Fruit fly (Drosophila melanogaster) whole organism, embryonic: Measurements from ENCODE around the gene Caf1-55.

Source experiments
- CG10209 ChIP-seq: fragments of 200-800 bp; sonication (Bioruptor generic); optimal IDR thresholded peaks from 3 replicates; lab custom pipeline; 2017; ENCODE audit warnings: missing biosample characterization, mild to moderate bottlenecking, missing genetic modification characterization, missing genetic modification reagents
- CG11723 ChIP-seq: fragments of 200-800 bp; sonication (Bioruptor generic); optimal IDR thresholded peaks from 2 replicates; lab custom pipeline; 2017; ENCODE audit warnings: missing biosample characterization, mild to moderate bottlenecking, missing genetic modification characterization
- CG12155 ChIP-seq: fragments of 200-800 bp; sonication (Bioruptor generic); optimal IDR thresholded peaks from 3 replicates; lab custom pipeline; 2016; ENCODE audit warnings: missing biosample characterization, missing genetic modification characterization
- CG12236 ChIP-seq: fragments of 200-800 bp; sonication (Bioruptor generic); optimal IDR thresholded peaks from 2 replicates; lab custom pipeline; 2016; ENCODE audit warnings: missing biosample characterization, missing genetic modification characterization
- CG14860 ChIP-seq: fragments of 200-800 bp; sonication (Bioruptor generic); IDR thresholded peaks from 3 replicates; pipeline ENCODE4 v1.3.6; 2022; ENCODE audit warnings: missing biosample characterization, missing genetic modification characterization; ENCODE audit not compliant: partially characterized antibody
- CG15073 ChIP-seq: fragments of 200-800 bp; sonication (Bioruptor generic); optimal IDR thresholded peaks from 2 replicates; lab custom pipeline; 2016; ENCODE audit warnings: missing biosample characterization, missing genetic modification characterization
- CG15514 ChIP-seq: fragments of 200-800 bp; sonication (Bioruptor generic); optimal IDR thresholded peaks from 3 replicates; lab custom pipeline; 2017; ENCODE audit warnings: missing biosample characterization, missing genetic modification characterization, mild to moderate bottlenecking, moderate library complexity, missing genetic modification reagents
- CG16863 ChIP-seq: fragments of 200-800 bp; sonication (Bioruptor generic); optimal IDR thresholded peaks from 3 replicates; lab custom pipeline; 2016; ENCODE audit warnings: missing biosample characterization, missing genetic modification characterization
- CG1832 ChIP-seq: fragments of 200-800 bp; sonication (Bioruptor generic); optimal IDR thresholded peaks from 2 replicates; lab custom pipeline; 2017; ENCODE audit warnings: missing biosample characterization, mild to moderate bottlenecking, missing genetic modification characterization, inconsistent platforms
- CG18599 ChIP-seq: fragments of 200-800 bp; sonication (Bioruptor generic); optimal IDR thresholded peaks from 3 replicates; lab custom pipeline; 2017; ENCODE audit warnings: missing biosample characterization, missing genetic modification characterization, mild to moderate bottlenecking, moderate library complexity, missing genetic modification reagents
- CG3163 ChIP-seq: fragments of 200-800 bp; sonication (Bioruptor generic); optimal IDR thresholded peaks from 3 replicates; lab custom pipeline; 2016; ENCODE audit warnings: missing biosample characterization, missing genetic modification characterization
- CG4424 ChIP-seq: fragments of 200-800 bp; sonication (Bioruptor generic); optimal IDR thresholded peaks from 3 replicates; lab custom pipeline; 2016; ENCODE audit warnings: missing biosample characterization, missing genetic modification characterization
- CG5953 ChIP-seq: fragments of 200-800 bp; sonication (Bioruptor generic); IDR thresholded peaks from 2 replicates; pipeline ENCODE4 v1.3.6; 2022; ENCODE audit warnings: missing biosample characterization, missing genetic modification characterization
- CG6654 ChIP-seq: fragments of 200-800 bp; sonication (Bioruptor generic); optimal IDR thresholded peaks from 2 replicates; lab custom pipeline; 2017; ENCODE audit warnings: missing biosample characterization, mild to moderate bottlenecking, missing genetic modification characterization
- CG7271 ChIP-seq: fragments of 200-800 bp; sonication (Bioruptor generic); optimal IDR thresholded peaks from 2 replicates; lab custom pipeline; 2018; ENCODE audit warnings: missing biosample characterization, mild to moderate bottlenecking, missing genetic modification characterization, moderate library complexity
- CG9215 ChIP-seq: fragments of 200-800 bp; sonication (Bioruptor generic); IDR thresholded peaks from 2 replicates; pipeline ENCODE4 v1.3.6; 2022; ENCODE audit warnings: missing biosample characterization, missing genetic modification characterization
- CTCF ChIP-seq: fragments of 200-800 bp; sonication (Bioruptor generic); optimal IDR thresholded peaks from 2 replicates; lab custom pipeline; 2017; ENCODE audit warnings: missing biosample characterization, mild to moderate bottlenecking, missing genetic modification characterization, moderate library complexity
- D19B ChIP-seq: fragments of 200-800 bp; sonication (Bioruptor generic); optimal IDR thresholded peaks from 2 replicates; lab custom pipeline; 2017; ENCODE audit warnings: missing biosample characterization, mild to moderate bottlenecking, missing genetic modification characterization
- Dad ChIP-seq: fragments of 200-800 bp; sonication (Bioruptor generic); optimal IDR thresholded peaks from 3 replicates; lab custom pipeline; 2016; ENCODE audit warnings: missing biosample characterization, missing genetic modification characterization
- Deaf1 ChIP-seq: fragments of 200-800 bp; optimal IDR thresholded peaks from 3 replicates; lab custom pipeline; 2019; ENCODE audit warnings: missing biosample characterization, mild to moderate bottlenecking, missing genetic modification characterization, moderate library complexity
- Eip74EF ChIP-seq, 2 experiments: fragments of 200-800 bp in 1 of 2; fragments of >200 bp in 1 of 2; sonication (Bioruptor generic) in 1 of 2; optimal IDR thresholded peaks; 2 replicates each; lab custom pipeline; 2017 to 2019; ENCODE audit warnings: missing biosample characterization in 2 of 2, missing genetic modification characterization in 2 of 2, mild to moderate bottlenecking in 1 of 2, moderate library complexity in 1 of 2
- Fer1 ChIP-seq: fragments of 200-800 bp; sonication (Bioruptor generic); optimal IDR thresholded peaks from 2 replicates; lab custom pipeline; 2017; ENCODE audit warnings: missing biosample characterization, mild to moderate bottlenecking, missing genetic modification characterization
- HLHmδ ChIP-seq: fragments of 200-800 bp; sonication (Bioruptor generic); optimal IDR thresholded peaks from 2 replicates; lab custom pipeline; 2018; ENCODE audit warnings: missing biosample characterization, mild to moderate bottlenecking, missing genetic modification characterization, moderate library complexity
- Nf-YC ChIP-seq: fragments of 200-800 bp; optimal IDR thresholded peaks from 3 replicates; lab custom pipeline; 2019; ENCODE audit warnings: missing biosample characterization, mild to moderate bottlenecking, missing genetic modification characterization, moderate library complexity
- NfI ChIP-seq: fragments of 200-800 bp; sonication (Bioruptor generic); optimal IDR thresholded peaks from 3 replicates; lab custom pipeline; 2018; ENCODE audit warnings: missing biosample characterization, mild to moderate bottlenecking, missing genetic modification characterization, moderate library complexity
- Six4 ChIP-seq: fragments of 200-800 bp; sonication (Bioruptor generic); optimal IDR thresholded peaks from 2 replicates; lab custom pipeline; 2016; ENCODE audit warnings: missing biosample characterization, missing genetic modification characterization
- Sry-β ChIP-seq: fragments of 200-800 bp; sonication (Bioruptor generic); optimal IDR thresholded peaks from 2 replicates; lab custom pipeline; 2018; ENCODE audit warnings: missing biosample characterization, mild to moderate bottlenecking, missing genetic modification characterization, moderate library complexity
- Trl ChIP-seq, 3 experiments: fragments of >200 bp in 2 of 3; fragments of 200-800 bp in 1 of 3; sonication (Bioruptor generic) in 1 of 3; optimal IDR thresholded peaks; 2 replicates in 1 of 3; 3 replicates in 2 of 3; lab custom pipeline; 2016 to 2017; ENCODE audit warnings: missing biosample characterization in 1 of 3, missing genetic modification characterization in 1 of 3
- al ChIP-seq: fragments of 200-800 bp; sonication (Bioruptor generic); IDR thresholded peaks from 2 replicates; pipeline ENCODE4 v1.3.6; 2022; ENCODE audit warnings: missing biosample characterization, missing genetic modification characterization
- bcd ChIP-seq: fragments of 200-800 bp; sonication (Bioruptor generic); optimal IDR thresholded peaks from 2 replicates; lab custom pipeline; 2017; ENCODE audit warnings: missing biosample characterization, mild to moderate bottlenecking, missing genetic modification characterization
- br ChIP-seq: fragments of >200 bp; optimal IDR thresholded peaks from 2 replicates; lab custom pipeline; 2017
- cato ChIP-seq: fragments of 200-800 bp; sonication (Bioruptor generic); optimal IDR thresholded peaks from 2 replicates; lab custom pipeline; 2016; ENCODE audit warnings: missing biosample characterization, missing genetic modification characterization, borderline replicate concordance
- crol ChIP-seq: fragments of 200-800 bp; sonication (Bioruptor generic); IDR thresholded peaks from 2 replicates; pipeline ENCODE4 v1.3.6; 2022; ENCODE audit warnings: missing biosample characterization, missing genetic modification characterization
- esg ChIP-seq: fragments of 200-800 bp; sonication (Bioruptor generic); conservative IDR thresholded peaks from 2 replicates; pipeline ENCODE4 v1.3.6; 2022; ENCODE audit warnings: missing biosample characterization, missing genetic modification characterization
- exex ChIP-seq: fragments of 200-800 bp; sonication (Bioruptor generic); optimal IDR thresholded peaks from 4 replicates; lab custom pipeline; 2018; ENCODE audit warnings: missing biosample characterization, mild to moderate bottlenecking, missing genetic modification characterization, moderate library complexity
- fu2 ChIP-seq: fragments of 200-800 bp; sonication (Bioruptor generic); optimal IDR thresholded peaks from 2 replicates; lab custom pipeline; 2016; ENCODE audit warnings: missing biosample characterization, missing genetic modification characterization
- gt ChIP-seq: fragments of 200-800 bp; sonication (Bioruptor generic); IDR thresholded peaks from 2 replicates; pipeline ENCODE4 v1.3.6; 2022; ENCODE audit warnings: missing biosample characterization, missing genetic modification characterization
- hb ChIP-seq: fragments of 200-800 bp; sonication (Bioruptor generic); IDR thresholded peaks from 3 replicates; pipeline ENCODE4 v1.3.6; 2022; ENCODE audit warnings: missing biosample characterization, missing genetic modification characterization; ENCODE audit not compliant: partially characterized antibody
- jigr1 ChIP-seq: fragments of 200-800 bp; sonication (Bioruptor generic); IDR thresholded peaks from 3 replicates; pipeline ENCODE4 v1.3.6; 2022; ENCODE audit warnings: missing biosample characterization, missing genetic modification characterization
- lilli ChIP-seq: fragments of 200-800 bp; sonication (Bioruptor generic); optimal IDR thresholded peaks from 3 replicates; lab custom pipeline; 2016; ENCODE audit warnings: missing biosample characterization, missing genetic modification characterization
- mld ChIP-seq: fragments of 200-800 bp; sonication (Bioruptor generic); IDR thresholded peaks from 3 replicates; pipeline ENCODE4 v1.3.6; 2022; ENCODE audit warnings: missing biosample characterization, missing genetic modification characterization; ENCODE audit not compliant: partially characterized antibody
- nmo ChIP-seq: fragments of 200-800 bp; sonication (Bioruptor generic); optimal IDR thresholded peaks from 2 replicates; lab custom pipeline; 2018; ENCODE audit warnings: missing biosample characterization, mild to moderate bottlenecking, missing genetic modification characterization, moderate library complexity
- onecut ChIP-seq: fragments of 200-800 bp; sonication (Bioruptor generic); IDR thresholded peaks from 2 replicates; pipeline ENCODE4 v1.3.6; 2022; ENCODE audit warnings: missing biosample characterization, missing genetic modification characterization
- pum ChIP-seq: fragments of 200-800 bp; sonication (Bioruptor generic); optimal IDR thresholded peaks from 2 replicates; lab custom pipeline; 2016; ENCODE audit warnings: missing biosample characterization, missing genetic modification characterization
- ro ChIP-seq: fragments of 200-800 bp; sonication (Bioruptor generic); IDR thresholded peaks from 2 replicates; pipeline ENCODE4 v1.3.6; 2022; ENCODE audit warnings: missing biosample characterization, missing genetic modification characterization
- row ChIP-seq: fragments of 200-800 bp; sonication (Bioruptor generic); IDR thresholded peaks from 3 replicates; pipeline ENCODE4 v1.3.6; 2022; ENCODE audit warnings: missing biosample characterization, missing genetic modification characterization
- schlank ChIP-seq: fragments of 200-800 bp; sonication (Bioruptor generic); optimal IDR thresholded peaks from 2 replicates; lab custom pipeline; 2018; ENCODE audit warnings: missing biosample characterization, mild to moderate bottlenecking, missing genetic modification characterization
- sd ChIP-seq: fragments of 200-800 bp; sonication (Bioruptor generic); optimal IDR thresholded peaks from 3 replicates; lab custom pipeline; 2018; ENCODE audit warnings: missing biosample characterization, mild to moderate bottlenecking, missing genetic modification characterization, moderate library complexity
- twi ChIP-seq: fragments of 200-800 bp; optimal IDR thresholded peaks from 2 replicates; lab custom pipeline; 2019; ENCODE audit warnings: missing biosample characterization, mild to moderate bottlenecking, missing genetic modification characterization, moderate library complexity
- zen2 ChIP-seq: fragments of 200-800 bp; sonication (Bioruptor generic); IDR thresholded peaks from 3 replicates; pipeline ENCODE4 v1.3.6; 2022; ENCODE audit warnings: missing biosample characterization, missing genetic modification characterization; ENCODE audit not compliant: partially characterized antibody

Caf1-55 gene

dm6 chr3R:15265406-15266040, 40.1 kb downstream of the Caf1-55 start, which contains the start of gene ATPsynO (continued):
- TF ChIP-seq CG11723 (GFP tag; lab: Kevin White, UChicago) (no peak), HLHmδ (no peak), CG18599 (no peak), jigr1 (GFP tag; lab: Robert Waterston, UW) (no peak; the same call in 2 of the 3 replicates), exex (no peak), CG12236 (GFP tag; lab: Kevin White, UChicago) (no peak), CTCF (GFP tag; lab: Kevin White, UChicago) (no peak), al (no peak), gt (GFP tag; lab: Robert Waterston, UW) (no peak), ro (no peak), Fer1 (peak; percentile 27), onecut (peak; percentile 39; the same call in 1 of the 2 replicates), br (lab: Kevin White, UChicago) (no peak), CG15514 (GFP tag; lab: Kevin White, UChicago) (peak; percentile 67), CG6654 (GFP tag; lab: Kevin White, UChicago) (no peak), D19B (GFP tag; lab: Kevin White, UChicago) (no peak), pum (no peak), sd (tag; lab: Kevin White, UChicago) (no peak), nmo (GFP tag; lab: Kevin White, UChicago) (peak; percentile 63), schlank (no peak), hb (no peak), CG12155 (peak; percentile 43), bcd (GFP tag; lab: Kevin White, UChicago) (no peak), esg (GFP tag; lab: Robert Waterston, UW) (no peak), Sry-β (GFP tag; lab: Kevin White, UChicago) (peak; percentile 86), CG5953 (GFP tag; lab: Robert Waterston, UW) (no peak), Dad (GFP tag; lab: Kevin White, UChicago) (no peak), cato (no peak), Nf-YC (tag; lab: Kevin White, UChicago) (peak; percentile 56), CG7271 (tag; lab: Kevin White, UChicago) (peak; percentile 12), zen2 (GFP tag; lab: Robert Waterston, UW) (no peak), mld (GFP tag; lab: Robert Waterston, UW) (no peak), CG14860 (no peak; the same call in 2 of the 3 replicates), row (GFP tag; lab: Robert Waterston, UW) (peak; percentile 78), CG10209 (no peak), fu2 (GFP tag; lab: Kevin White, UChicago) (no peak), Six4 (GFP tag; lab: Kevin White, UChicago) (no peak), NfI (peak; percentile 29), Deaf1 (tag; lab: Kevin White, UChicago) (no peak), CG3163 (no peak), CG16863 (GFP tag; lab: Kevin White, UChicago) (no peak), CG9215 (GFP tag; lab: Robert Waterston, UW) (no peak), CG4424 (no peak), Eip74EF (GFP tag; optimal IDR thresholded peaks at IDR 0.05; lab: Kevin White, UChicago) (no peak), CG15073 (GFP tag; lab: Kevin White, UChicago) (no peak), twi (tag; lab: Kevin White, UChicago) (no peak), lilli (GFP tag; lab: Kevin White, UChicago) (peak; percentile 48), CG1832 (GFP tag; lab: Kevin White, UChicago) (no peak), Trl (optimal IDR thresholded peaks at IDR 0.05; lab: Kevin White, UChicago) (no peak), Trl (GFP tag; optimal IDR thresholded peaks at IDR 0.05; lab: Kevin White, UChicago) (no peak), crol (no peak)
